Fruit fly (Drosophila melanogaster) whole organism, embryonic: ENCODE results near the gene Ero1L.

Source experiments
- Abd-B ChIP-seq: fragments of 200-800 bp; sonication (Bioruptor generic); optimal IDR thresholded peaks from 2 replicates; lab custom pipeline; 2018; ENCODE audit warnings: missing biosample characterization, mild to moderate bottlenecking, missing genetic modification characterization, moderate library complexity
- CG10462 ChIP-seq: fragments of 200-800 bp; sonication (Bioruptor generic); optimal IDR thresholded peaks from 2 replicates; lab custom pipeline; 2016; ENCODE audit warnings: missing biosample characterization, missing genetic modification characterization
- CG10979 ChIP-seq: fragments of 200-800 bp; sonication (Bioruptor generic); optimal IDR thresholded peaks from 2 replicates; lab custom pipeline; 2018; ENCODE audit warnings: missing biosample characterization, mild to moderate bottlenecking, missing genetic modification characterization, moderate library complexity
- CG11398 ChIP-seq: fragments of 200-800 bp; sonication (Bioruptor generic); optimal IDR thresholded peaks from 2 replicates; lab custom pipeline; 2016; ENCODE audit warnings: missing biosample characterization, missing genetic modification characterization
- CG11504 ChIP-seq: fragments of 200-800 bp; sonication (Bioruptor generic); optimal IDR thresholded peaks from 3 replicates; lab custom pipeline; 2019; ENCODE audit warnings: missing biosample characterization, mild to moderate bottlenecking, missing genetic modification characterization, moderate library complexity
- CG11695 ChIP-seq: fragments of 200-800 bp; sonication (Bioruptor generic); IDR thresholded peaks from 3 replicates; pipeline ENCODE4 v1.3.6; 2022; ENCODE audit warnings: missing biosample characterization, missing genetic modification characterization
- CG1233 ChIP-seq: fragments of 200-800 bp; sonication (Bioruptor generic); optimal IDR thresholded peaks from 4 replicates; lab custom pipeline; 2018; ENCODE audit warnings: missing biosample characterization, mild to moderate bottlenecking, missing genetic modification characterization
- CG13894 ChIP-seq: fragments of 200-800 bp; sonication (Bioruptor generic); optimal IDR thresholded peaks from 3 replicates; lab custom pipeline; 2018; ENCODE audit warnings: missing biosample characterization, mild to moderate bottlenecking, missing genetic modification characterization, moderate library complexity
- CG15479 ChIP-seq: fragments of 200-800 bp; sonication (Bioruptor generic); optimal IDR thresholded peaks from 3 replicates; lab custom pipeline; 2019; ENCODE audit warnings: missing biosample characterization, mild to moderate bottlenecking, missing genetic modification characterization, moderate library complexity
- CG16815 ChIP-seq: fragments of 200-800 bp; sonication (Bioruptor generic); optimal IDR thresholded peaks from 3 replicates; lab custom pipeline; 2017; ENCODE audit warnings: missing biosample characterization, mild to moderate bottlenecking, missing genetic modification characterization
- CG17359 ChIP-seq: fragments of 200-800 bp; sonication (Bioruptor generic); optimal IDR thresholded peaks from 3 replicates; lab custom pipeline; 2018; ENCODE audit warnings: missing biosample characterization, mild to moderate bottlenecking, missing genetic modification characterization, moderate library complexity
- CG18476 ChIP-seq: fragments of 200-800 bp; sonication (Bioruptor generic); optimal IDR thresholded peaks from 2 replicates; lab custom pipeline; 2016; ENCODE audit warnings: missing biosample characterization, mild to moderate bottlenecking, missing genetic modification characterization
- CG2116 ChIP-seq: fragments of 200-800 bp; sonication (Bioruptor generic); optimal IDR thresholded peaks from 3 replicates; lab custom pipeline; 2018; ENCODE audit warnings: missing biosample characterization, mild to moderate bottlenecking, missing genetic modification characterization
- CG2712 ChIP-seq: fragments of 200-800 bp; optimal IDR thresholded peaks from 3 replicates; lab custom pipeline; 2019; ENCODE audit warnings: missing biosample characterization, mild to moderate bottlenecking, missing genetic modification characterization, moderate library complexity
- CG31224 ChIP-seq: fragments of 200-800 bp; sonication (Bioruptor generic); IDR thresholded peaks from 2 replicates; pipeline ENCODE4 v1.3.6; 2022; ENCODE audit warnings: missing biosample characterization, missing genetic modification characterization
- CG31441 ChIP-seq: fragments of 200-800 bp; sonication (Bioruptor generic); IDR thresholded peaks from 2 replicates; pipeline ENCODE4 v1.3.6; 2022; ENCODE audit warnings: missing biosample characterization, missing genetic modification characterization
- CG4404 ChIP-seq: fragments of 200-800 bp; sonication (Bioruptor generic); IDR thresholded peaks from 2 replicates; pipeline ENCODE4 v1.3.6; 2022; ENCODE audit warnings: missing biosample characterization, missing genetic modification characterization
- CG4424 ChIP-seq: fragments of 200-800 bp; sonication (Bioruptor generic); optimal IDR thresholded peaks from 3 replicates; lab custom pipeline; 2016; ENCODE audit warnings: missing biosample characterization, missing genetic modification characterization
- CG4730 ChIP-seq: fragments of 200-800 bp; sonication (Bioruptor generic); IDR thresholded peaks from 2 replicates; pipeline ENCODE4 v1.3.6; 2022; ENCODE audit warnings: missing biosample characterization, missing genetic modification characterization
- CG6272 ChIP-seq: fragments of 200-800 bp; sonication (Bioruptor generic); IDR thresholded peaks from 2 replicates; pipeline ENCODE4 v1.3.6; 2022; ENCODE audit warnings: missing biosample characterization, missing genetic modification characterization
- CG6654 ChIP-seq: fragments of 200-800 bp; sonication (Bioruptor generic); optimal IDR thresholded peaks from 2 replicates; lab custom pipeline; 2017; ENCODE audit warnings: missing biosample characterization, mild to moderate bottlenecking, missing genetic modification characterization
- CG7839 ChIP-seq: fragments of 200-800 bp; sonication (Bioruptor generic); optimal IDR thresholded peaks from 3 replicates; lab custom pipeline; 2018; ENCODE audit warnings: missing biosample characterization, mild to moderate bottlenecking, missing genetic modification characterization, moderate library complexity
- CG8765 ChIP-seq: fragments of 200-800 bp; sonication (Bioruptor generic); IDR thresholded peaks from 2 replicates; pipeline ENCODE4 v1.3.6; 2022; ENCODE audit warnings: missing biosample characterization, missing genetic modification characterization
- CG9932 ChIP-seq: fragments of 200-800 bp; sonication (Bioruptor generic); IDR thresholded peaks from 2 replicates; pipeline ENCODE4 v1.3.6; 2022; ENCODE audit warnings: missing biosample characterization, missing genetic modification characterization
- ERR ChIP-seq: fragments of 200-800 bp; sonication (Bioruptor generic); optimal IDR thresholded peaks from 2 replicates; lab custom pipeline; 2016; ENCODE audit warnings: missing biosample characterization, missing genetic modification characterization
- HmgZ ChIP-seq: fragments of 200-800 bp; sonication (Bioruptor generic); optimal IDR thresholded peaks from 2 replicates; lab custom pipeline; 2018; ENCODE audit warnings: missing biosample characterization, mild to moderate bottlenecking, missing genetic modification characterization
- Lim3 ChIP-seq: fragments of 200-800 bp; sonication (Bioruptor generic); IDR thresholded peaks from 2 replicates; pipeline ENCODE4 v1.3.6; 2022; ENCODE audit warnings: missing biosample characterization, missing genetic modification characterization
- MBD-R2 ChIP-seq: fragments of 200-800 bp; sonication (Bioruptor generic); IDR thresholded peaks from 2 replicates; pipeline ENCODE4 v1.3.6; 2022; ENCODE audit warnings: missing biosample characterization, missing genetic modification characterization
- Meics ChIP-seq: fragments of 200-800 bp; sonication (Bioruptor generic); optimal IDR thresholded peaks from 2 replicates; lab custom pipeline; 2017; ENCODE audit warnings: missing biosample characterization, mild to moderate bottlenecking, missing genetic modification characterization
- Ptx1 ChIP-seq: fragments of 200-800 bp; sonication (Bioruptor generic); IDR thresholded peaks from 2 replicates; pipeline ENCODE4 v1.3.6; 2022; ENCODE audit warnings: missing biosample characterization, missing genetic modification characterization
- Six4 ChIP-seq: fragments of 200-800 bp; sonication (Bioruptor generic); optimal IDR thresholded peaks from 2 replicates; lab custom pipeline; 2016; ENCODE audit warnings: missing biosample characterization, missing genetic modification characterization
- Tbp ChIP-seq: fragments of >200 bp; optimal IDR thresholded peaks from 2 replicates; lab custom pipeline; 2018; ENCODE audit warnings: missing biosample characterization, missing genetic modification characterization
- ase ChIP-seq: fragments of 200-800 bp; sonication (Bioruptor generic); IDR thresholded peaks from 3 replicates; pipeline ENCODE4 v1.3.6; 2022; ENCODE audit warnings: missing biosample characterization, missing genetic modification characterization
- cad ChIP-seq: fragments of >200 bp; optimal IDR thresholded peaks from 2 replicates; lab custom pipeline; 2017; ENCODE audit warnings: missing biosample characterization, missing genetic modification characterization
- croc ChIP-seq: fragments of 200-800 bp; sonication (Bioruptor generic); conservative IDR thresholded peaks from 3 replicates; pipeline ENCODE4 v1.3.6; 2022; ENCODE audit warnings: missing biosample characterization, missing genetic modification characterization
- dmrt99B ChIP-seq: fragments of 200-800 bp; sonication (Bioruptor generic); optimal IDR thresholded peaks from 2 replicates; lab custom pipeline; 2018; ENCODE audit warnings: missing biosample characterization, mild to moderate bottlenecking, missing genetic modification characterization, moderate library complexity
- esg ChIP-seq: fragments of 200-800 bp; sonication (Bioruptor generic); conservative IDR thresholded peaks from 2 replicates; pipeline ENCODE4 v1.3.6; 2022; ENCODE audit warnings: missing biosample characterization, missing genetic modification characterization
- fd96Cb ChIP-seq: fragments of 200-800 bp; sonication (Bioruptor generic); optimal IDR thresholded peaks from 2 replicates; lab custom pipeline; 2018; ENCODE audit warnings: missing biosample characterization, mild to moderate bottlenecking, missing genetic modification characterization, moderate library complexity
- fu2 ChIP-seq: fragments of 200-800 bp; sonication (Bioruptor generic); optimal IDR thresholded peaks from 2 replicates; lab custom pipeline; 2016; ENCODE audit warnings: missing biosample characterization, missing genetic modification characterization
- inv ChIP-seq: fragments of 200-800 bp; sonication (Bioruptor generic); IDR thresholded peaks from 2 replicates; pipeline ENCODE4 v1.3.6; 2022; ENCODE audit warnings: missing biosample characterization, missing genetic modification characterization; ENCODE audit not compliant: partially characterized antibody
- knrl ChIP-seq: fragments of 200-800 bp; sonication (Bioruptor generic); IDR thresholded peaks from 3 replicates; pipeline ENCODE4 v1.3.6; 2022; ENCODE audit warnings: missing biosample characterization, missing genetic modification characterization; ENCODE audit not compliant: partially characterized antibody
- lab ChIP-seq: fragments of 200-800 bp; sonication (Bioruptor generic); optimal IDR thresholded peaks from 3 replicates; lab custom pipeline; 2017; ENCODE audit warnings: missing biosample characterization, missing genetic modification characterization, mild to moderate bottlenecking, moderate library complexity, missing genetic modification reagents
- mirr ChIP-seq: fragments of 200-800 bp; sonication (Bioruptor generic); optimal IDR thresholded peaks from 3 replicates; lab custom pipeline; 2018; ENCODE audit warnings: missing biosample characterization, mild to moderate bottlenecking, missing genetic modification characterization
- nmo ChIP-seq: fragments of 200-800 bp; sonication (Bioruptor generic); optimal IDR thresholded peaks from 2 replicates; lab custom pipeline; 2018; ENCODE audit warnings: missing biosample characterization, mild to moderate bottlenecking, missing genetic modification characterization, moderate library complexity
- prd ChIP-seq, 3 experiments: fragments of >200 bp in 2 of 3; fragments of 200-800 bp in 1 of 3; sonication (Bioruptor generic) in 1 of 3; optimal IDR thresholded peaks in 2 of 3; IDR thresholded peaks in 1 of 3; 2 replicates in 2 of 3; 3 replicates in 1 of 3; pipeline versions ENCODE4 v1.3.6 to Lab custom; 2017 to 2022; ENCODE audit warnings: missing biosample characterization in 1 of 3, missing genetic modification characterization in 1 of 3
- tgo ChIP-seq: fragments of 200-800 bp; sonication (Bioruptor generic); IDR thresholded peaks from 3 replicates; pipeline ENCODE4 v1.3.6; 2022; ENCODE audit warnings: missing biosample characterization, missing genetic modification characterization
- usp ChIP-seq: fragments of >200 bp; optimal IDR thresholded peaks from 2 replicates; lab custom pipeline; 2017; ENCODE audit warnings: missing biosample characterization, missing genetic modification characterization
- vfl ChIP-seq: fragments of 200-800 bp; sonication (Bioruptor generic); optimal IDR thresholded peaks from 2 replicates; lab custom pipeline; 2016; ENCODE audit warnings: missing biosample characterization, missing genetic modification characterization
- wor ChIP-seq: fragments of 200-800 bp; sonication (Bioruptor generic); IDR thresholded peaks from 2 replicates; pipeline ENCODE4 v1.3.6; 2022; ENCODE audit warnings: missing biosample characterization, missing genetic modification characterization
- zfh1 ChIP-seq: fragments of 200-800 bp; sonication (Bioruptor generic); IDR thresholded peaks from 3 replicates; pipeline ENCODE4 v1.3.6; 2022; ENCODE audit warnings: missing biosample characterization, missing genetic modification characterization
- zfh2 ChIP-seq: fragments of 200-800 bp; sonication (Bioruptor generic); optimal IDR thresholded peaks from 2 replicates; lab custom pipeline; 2016; ENCODE audit warnings: missing biosample characterization, missing genetic modification characterization

The Ero1L gene

dm6 chr3L:4209731-4210130, 39.5 kb downstream of the Ero1L start (continued):
- TF ChIP-seq wor (GFP tag; lab: Robert Waterston, UW): no peak
- TF ChIP-seq CG13894 (tag; lab: Kevin White, UChicago): no peak
- no peak for TF ChIP-seq zfh2
- TF ChIP-seq CG11398 (GFP tag; lab: Kevin White, UChicago): no peak
- peak; percentile 11 for TF ChIP-seq Six4
- peak; percentile 48 for TF ChIP-seq dmrt99B (tag; lab: Kevin White, UChicago)
- TF ChIP-seq CG8765 (GFP tag; lab: Robert Waterston, UW): no peak; the same call in 1 of the 2 replicates
- TF ChIP-seq CG10462 (GFP tag; lab: Kevin White, UChicago): no peak
- TF ChIP-seq HmgZ: no peak
- TF ChIP-seq zfh1 (GFP tag; lab: Robert Waterston, UW): peak; percentile 64
- no peak for TF ChIP-seq knrl (GFP tag; lab: Robert Waterston, UW)
- no peak for TF ChIP-seq cad (GFP tag; lab: Kevin White, UChicago)
- TF ChIP-seq CG31441 (GFP tag; lab: Robert Waterston, UW): peak; percentile 47
- TF ChIP-seq CG31224: no peak
- no peak for TF ChIP-seq fu2
- TF ChIP-seq MBD-R2 (GFP tag; lab: Robert Waterston, UW): no peak
- TF ChIP-seq CG6272 (GFP tag; lab: Robert Waterston, UW): no peak
- TF ChIP-seq croc: 0 out of 3 replicates have a peak, but pooled peaks have one; percentile 36
- no peak for TF ChIP-seq CG7839 (tag; lab: Kevin White, UChicago)
- no peak for TF ChIP-seq nmo (GFP tag; lab: Kevin White, UChicago)
- peak; percentile 34 for TF ChIP-seq CG17359 (tag; lab: Kevin White, UChicago)
- no peak for TF ChIP-seq Meics (GFP tag; lab: Kevin White, UChicago)
- no peak for TF ChIP-seq CG6654
- 0 out of 3 replicates have a peak, but pooled peaks have one; percentile 26 for TF ChIP-seq tgo (GFP tag; lab: Robert Waterston, UW)
- no peak for TF ChIP-seq vfl
- no peak for TF ChIP-seq CG18476 (GFP tag; lab: Kevin White, UChicago)
- no peak for TF ChIP-seq CG2116
- TF ChIP-seq CG1233 (GFP tag; lab: Kevin White, UChicago): no peak
- TF ChIP-seq mirr (GFP tag; lab: Kevin White, UChicago): no peak
- TF ChIP-seq usp (GFP tag; lab: Kevin White, UChicago): no peak
- TF ChIP-seq prd (optimal IDR thresholded peaks at IDR 0.05; lab: Kevin White, UChicago): no peak
- TF ChIP-seq prd (GFP tag; IDR thresholded peaks at IDR 0.05; lab: Robert Waterston, UW): peak; percentile 68; the same call in 2 of the 3 replicates
- no peak for TF ChIP-seq Tbp
- no peak for TF ChIP-seq lab
- TF ChIP-seq CG9932 (GFP tag; lab: Robert Waterston, UW): no peak
- peak; percentile 49; the same call in 1 of the 3 replicates for TF ChIP-seq ase (GFP tag; lab: Robert Waterston, UW)
- no peak for TF ChIP-seq Lim3 (GFP tag; lab: Robert Waterston, UW)
- no peak for TF ChIP-seq CG11504 (tag; lab: Kevin White, UChicago)
- no peak for TF ChIP-seq CG16815 (GFP tag; lab: Kevin White, UChicago)
- TF ChIP-seq CG4730: 0 out of 2 replicates have a peak, but pooled peaks have one; percentile 18
- TF ChIP-seq esg (GFP tag; lab: Robert Waterston, UW): no peak
- peak; percentile 52 for TF ChIP-seq CG10979
- TF ChIP-seq CG4424 (GFP tag; lab: Kevin White, UChicago): peak; percentile 5
- peak; percentile 23; the same call in 1 of the 2 replicates for TF ChIP-seq Ptx1
- TF ChIP-seq ERR (GFP tag; lab: Kevin White, UChicago): no peak
- TF ChIP-seq fd96Cb: peak; percentile 40
- TF ChIP-seq CG2712: peak; percentile 62
- TF ChIP-seq CG15479: no peak
- no peak for TF ChIP-seq inv
- 0 out of 3 replicates have a peak, but pooled peaks have one; percentile 7 for TF ChIP-seq CG11695 (GFP tag; lab: Robert Waterston, UW)
- no peak for TF ChIP-seq Abd-B (GFP tag; lab: Kevin White, UChicago)
- TF ChIP-seq CG4404 (GFP tag; lab: Robert Waterston, UW): 0 out of 2 replicates have a peak, but pooled peaks have one; percentile 18
